Fruit fly (Drosophila melanogaster) whole organism, wandering third instar larva: Measurements from ENCODE around the gene CG13108.

Experiments used
- Abd-B ChIP-seq: fragments of >200 bp; optimal IDR thresholded peaks from 2 replicates; lab custom pipeline; 2017; ENCODE audit warnings: missing biosample characterization, missing genetic modification characterization
- CG32264 ChIP-seq: fragments of 200-800 bp; sonication (Bioruptor generic); optimal IDR thresholded peaks from 2 replicates; lab custom pipeline; 2016; ENCODE audit warnings: missing biosample characterization, missing genetic modification characterization
- CG9705 ChIP-seq: fragments of 200-800 bp; sonication (Bioruptor generic); optimal IDR thresholded peaks from 2 replicates; lab custom pipeline; 2018; ENCODE audit warnings: missing biosample characterization, mild to moderate bottlenecking, missing genetic modification characterization
- CrebA ChIP-seq: fragments of 200-800 bp; sonication (Bioruptor generic); optimal IDR thresholded peaks from 2 replicates; lab custom pipeline; 2016; ENCODE audit warnings: missing biosample characterization, mild to moderate bottlenecking, missing genetic modification characterization, borderline replicate concordance
- Dif ChIP-seq: fragments of 200-275, 200-300 bp; sonication (Bioruptor generic); optimal IDR thresholded peaks from 2 replicates; lab custom pipeline; 2018; ENCODE audit warnings: missing biosample characterization, missing genetic modification characterization; ENCODE audit not compliant: partially characterized antibody
- GATAd ChIP-seq: sonication (Bioruptor generic); optimal IDR thresholded peaks from 2 replicates; lab custom pipeline; 2016; ENCODE audit warnings: missing biosample characterization, missing genetic modification characterization
- HLH106 ChIP-seq: fragments of 200-800 bp; optimal IDR thresholded peaks from 3 replicates; lab custom pipeline; 2019; ENCODE audit warnings: missing biosample characterization, mild to moderate bottlenecking, missing genetic modification characterization, moderate library complexity
- Hnf4 ChIP-seq: fragments of 200-800 bp; sonication (Bioruptor generic); optimal IDR thresholded peaks from 2 replicates; lab custom pipeline; 2016; ENCODE audit warnings: missing biosample characterization, mild to moderate bottlenecking, missing genetic modification characterization
- Hr78 ChIP-seq: fragments of >200 bp; optimal IDR thresholded peaks from 2 replicates; lab custom pipeline; 2017; ENCODE audit warnings: missing biosample characterization, missing genetic modification characterization
- Jra ChIP-seq: sonication (Bioruptor generic); optimal IDR thresholded peaks from 2 replicates; lab custom pipeline; 2016; ENCODE audit warnings: missing biosample characterization, missing genetic modification characterization
- Mio ChIP-seq: sonication (Bioruptor generic); optimal IDR thresholded peaks from 2 replicates; lab custom pipeline; 2016; ENCODE audit warnings: missing biosample characterization, missing genetic modification characterization
- Myc ChIP-seq: fragments of >200 bp; optimal IDR thresholded peaks from 2 replicates; lab custom pipeline; 2017
- N ChIP-seq: fragments of >200 bp; optimal IDR thresholded peaks from 2 replicates; lab custom pipeline; 2018; ENCODE audit warnings: missing biosample characterization, missing external identifiers, missing genetic modification characterization
- OdsH ChIP-seq: fragments of 200-800 bp; sonication (Bioruptor generic); optimal IDR thresholded peaks from 2 replicates; lab custom pipeline; 2016; ENCODE audit warnings: missing biosample characterization, mild to moderate bottlenecking, missing genetic modification characterization
- Rel ChIP-seq, 2 experiments: fragments of 200-800 bp; sonication (Bioruptor generic) in 1 of 2; optimal IDR thresholded peaks; 2 replicates in 1 of 2; 3 replicates in 1 of 2; lab custom pipeline; 2016 to 2019; ENCODE audit warnings: mild to moderate bottlenecking in 2 of 2, missing biosample characterization in 2 of 2, missing genetic modification characterization in 2 of 2, moderate library complexity in 1 of 2
- Sp1 ChIP-seq: fragments of 200-800 bp; sonication (Bioruptor generic); optimal IDR thresholded peaks from 3 replicates; lab custom pipeline; 2019; ENCODE audit warnings: missing biosample characterization, mild to moderate bottlenecking, missing genetic modification characterization, moderate library complexity
- Vsx2 ChIP-seq: fragments of 200-300, 225-300 bp; sonication (Bioruptor generic); optimal IDR thresholded peaks from 2 replicates; lab custom pipeline; 2018; ENCODE audit warnings: missing biosample characterization, missing genetic modification characterization; ENCODE audit not compliant: partially characterized antibody
- br ChIP-seq: fragments of 200-800 bp; sonication (Bioruptor generic); optimal IDR thresholded peaks from 2 replicates; lab custom pipeline; 2016; ENCODE audit warnings: missing biosample characterization, missing genetic modification characterization
- dl ChIP-seq, 2 experiments: fragments of 175-275, 200-275 bp in 1 of 2; fragments of 200-275 bp in 1 of 2; sonication (Bioruptor generic); optimal IDR thresholded peaks; lab custom pipeline; 2018; ENCODE audit warnings: mild to moderate bottlenecking in 2 of 2, missing biosample characterization in 2 of 2, missing genetic modification characterization in 2 of 2, moderate library complexity in 2 of 2; ENCODE audit not compliant: partially characterized antibody in 2 of 2, insufficient read depth in 1 of 2
- dmrt93B ChIP-seq: fragments of 200-800 bp; sonication (Bioruptor generic); optimal IDR thresholded peaks from 2 replicates; lab custom pipeline; 2018; ENCODE audit warnings: missing biosample characterization, mild to moderate bottlenecking, missing genetic modification characterization
- dsf ChIP-seq: sonication (Bioruptor generic); optimal IDR thresholded peaks from 2 replicates; lab custom pipeline; 2016; ENCODE audit warnings: missing biosample characterization, missing genetic modification characterization, borderline replicate concordance
- ey ChIP-seq: fragments of 200-800 bp; sonication (Bioruptor generic); optimal IDR thresholded peaks from 2 replicates; lab custom pipeline; 2016; ENCODE audit warnings: missing biosample characterization, missing genetic modification characterization
- fru ChIP-seq: fragments of 200-800 bp; sonication (Bioruptor generic); optimal IDR thresholded peaks from 3 replicates; lab custom pipeline; 2016; ENCODE audit warnings: missing biosample characterization, mild to moderate bottlenecking, missing genetic modification characterization
- h ChIP-seq: fragments of 200-800 bp; sonication (Bioruptor generic); optimal IDR thresholded peaks from 3 replicates; lab custom pipeline; 2016; ENCODE audit warnings: missing biosample characterization, mild to moderate bottlenecking, missing genetic modification characterization
- lola ChIP-seq: fragments of >200 bp; optimal IDR thresholded peaks from 2 replicates; lab custom pipeline; 2017; ENCODE audit warnings: missing biosample characterization, missing genetic modification characterization
- pan ChIP-seq: fragments of >200 bp; optimal IDR thresholded peaks from 2 replicates; lab custom pipeline; 2017
- psq ChIP-seq: fragments of 200-800 bp; sonication (Bioruptor generic); optimal IDR thresholded peaks from 3 replicates; lab custom pipeline; 2017; ENCODE audit warnings: missing biosample characterization, mild to moderate bottlenecking, missing genetic modification characterization, moderate library complexity
- rgr ChIP-seq: fragments of 200-800 bp; sonication (Bioruptor generic); optimal IDR thresholded peaks from 3 replicates; lab custom pipeline; 2016; ENCODE audit warnings: missing biosample characterization, mild to moderate bottlenecking, missing genetic modification characterization
- sage ChIP-seq: fragments of 200-800 bp; sonication (Bioruptor generic); optimal IDR thresholded peaks from 2 replicates; lab custom pipeline; 2016; ENCODE audit warnings: missing biosample characterization, mild to moderate bottlenecking, missing genetic modification characterization
- sv ChIP-seq: fragments of 200-800 bp; sonication (Bioruptor generic); optimal IDR thresholded peaks from 3 replicates; lab custom pipeline; 2016; ENCODE audit warnings: missing biosample characterization, missing genetic modification characterization
- usp ChIP-seq: fragments of >200 bp; optimal IDR thresholded peaks from 2 replicates; lab custom pipeline; 2017; ENCODE audit warnings: missing biosample characterization, missing genetic modification characterization
- woc ChIP-seq: sonication (Bioruptor generic); optimal IDR thresholded peaks from 2 replicates; lab custom pipeline; 2016; ENCODE audit warnings: missing biosample characterization, mild to moderate bottlenecking, missing genetic modification characterization

The CG13108 gene

DNA sequence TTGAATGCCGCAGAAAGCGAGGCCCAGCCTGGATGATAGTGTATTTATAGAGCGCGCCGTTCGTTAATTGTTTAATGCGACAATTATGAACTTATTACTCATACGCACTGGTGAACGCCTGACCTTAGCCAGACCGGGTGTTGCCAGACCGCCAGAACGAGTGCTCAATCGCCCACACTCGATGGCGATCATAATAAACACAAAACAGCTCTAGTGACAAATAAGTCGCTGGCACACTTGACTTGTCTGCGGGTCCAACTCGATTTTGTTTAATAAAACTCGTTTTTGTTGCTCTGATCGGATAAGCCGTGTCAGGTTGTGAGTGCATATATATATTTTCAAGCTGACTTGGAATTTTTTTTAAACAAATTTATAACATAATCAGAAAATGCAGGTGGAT is 15.9 kb upstream of the CG13108 start:
- TF ChIP-seq Sp1 (GFP tag; lab: Kevin White, UChicago), result no peak
- no peak for TF ChIP-seq lola
- no peak for TF ChIP-seq dmrt93B (GFP tag; lab: Kevin White, UChicago)
- TF ChIP-seq CG9705, result no peak
- TF ChIP-seq ey (GFP tag; lab: Kevin White, UChicago), result no peak
- no peak for TF ChIP-seq CG32264 (GFP tag; lab: Kevin White, UChicago)
- no peak for TF ChIP-seq Vsx2 (GFP tag; lab: Kevin White, UChicago)
- no peak for TF ChIP-seq br
- no peak for TF ChIP-seq psq
- TF ChIP-seq Mio (GFP tag; lab: Kevin White, UChicago), result no peak
- no peak for TF ChIP-seq dl (GFP tag; optimal IDR thresholded peaks at IDR 0.05; lab: Kevin White, UChicago; ENCODE audit: insufficient read depth in 1 of 2, partially characterized antibody in 2 of 2)
- no peak for TF ChIP-seq pan (lab: Kevin White, UChicago)
- no peak for TF ChIP-seq rgr

DNA sequence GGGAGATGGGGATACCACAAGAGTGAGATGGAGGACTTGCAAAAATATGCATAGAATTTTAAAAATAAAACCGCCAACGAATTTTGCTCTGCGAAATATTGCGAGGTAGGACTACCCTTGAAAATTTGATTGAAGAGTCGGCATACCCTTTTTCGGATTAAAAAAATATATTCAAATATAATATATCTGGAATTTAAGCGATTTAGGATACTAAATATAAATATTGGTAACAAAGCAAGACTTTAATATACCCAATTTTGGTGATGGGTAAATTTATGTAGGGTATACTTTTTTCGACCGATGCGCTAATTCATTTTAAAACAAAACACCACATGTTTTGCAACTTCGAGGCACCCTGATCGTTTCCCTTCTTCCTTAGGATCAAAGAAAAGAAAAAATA is 14.6 kb upstream of the CG13108 start:
- no peak for TF ChIP-seq br
- no peak for TF ChIP-seq pan (lab: Kevin White, UChicago)
- no peak for TF ChIP-seq rgr
- TF ChIP-seq Hnf4 (GFP tag; lab: Kevin White, UChicago), result no peak
- TF ChIP-seq Myc, result no peak
- TF ChIP-seq CG9705, result no peak
- TF ChIP-seq Jra (GFP tag; lab: Kevin White, UChicago), result no peak
- no peak for TF ChIP-seq Vsx2 (GFP tag; lab: Kevin White, UChicago)
- TF ChIP-seq Rel (GFP tag; optimal IDR thresholded peaks at IDR 0.05; lab: Kevin White, UChicago), result no peak
- no peak for TF ChIP-seq Rel (tag; optimal IDR thresholded peaks at IDR 0.05; lab: Kevin White, UChicago)
- TF ChIP-seq lola, result no peak
- no peak for TF ChIP-seq usp (GFP tag; lab: Kevin White, UChicago)
- TF ChIP-seq GATAd (GFP tag; lab: Kevin White, UChicago), result no peak

- TF ChIP-seq lola (no peak), dmrt93B (GFP tag; lab: Kevin White, UChicago) (no peak), sage (no peak), HLH106 (tag; lab: Kevin White, UChicago) (no peak), CrebA (GFP tag; lab: Kevin White, UChicago) (no peak), h (no peak), Dif (GFP tag; lab: Kevin White, UChicago) (no peak), dl (GFP tag; optimal IDR thresholded peaks at IDR 0.05; lab: Kevin White, UChicago; ENCODE audit: insufficient read depth in 1 of 2, partially characterized antibody in 2 of 2) (no peak), Sp1 (GFP tag; lab: Kevin White, UChicago) (no peak), woc (GFP tag; lab: Kevin White, UChicago) (no peak), Hr78 (GFP tag; lab: Kevin White, UChicago) (no peak), fru (no peak), CG32264 (GFP tag; lab: Kevin White, UChicago) (no peak)
Observed at dm6 chr2L:9150112-9150511, 13.9 kb upstream of the CG13108 start.

DNA sequence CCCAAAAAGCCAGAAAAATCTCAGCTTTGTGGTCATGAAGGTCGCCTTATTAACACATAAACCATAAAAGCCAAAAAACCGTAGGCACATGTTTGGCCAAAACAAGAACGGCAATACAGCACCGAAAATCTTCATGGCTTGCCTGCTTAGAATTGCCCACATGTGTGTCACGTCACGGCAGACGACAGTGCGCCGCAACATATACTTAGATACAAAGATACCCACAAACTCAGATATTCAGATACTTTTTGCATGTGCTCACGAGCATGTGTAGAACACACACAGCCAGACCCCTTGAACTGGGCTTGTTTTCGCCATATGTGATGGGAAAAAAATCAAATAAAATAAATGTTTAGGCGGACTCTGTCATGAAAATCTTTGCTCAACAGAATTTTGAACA is 13.2 kb upstream of the CG13108 start:
- TF ChIP-seq pan (lab: Kevin White, UChicago), result no peak
- TF ChIP-seq sv (GFP tag; lab: Kevin White, UChicago), result no peak
- no peak for TF ChIP-seq Myc
- no peak for TF ChIP-seq Vsx2 (GFP tag; lab: Kevin White, UChicago)
- TF ChIP-seq HLH106 (tag; lab: Kevin White, UChicago), result no peak
- TF ChIP-seq woc (GFP tag; lab: Kevin White, UChicago), result no peak
- no peak for TF ChIP-seq dsf (GFP tag; lab: Kevin White, UChicago)
- TF ChIP-seq dl (GFP tag; optimal IDR thresholded peaks at IDR 0.05; lab: Kevin White, UChicago; ENCODE audit: insufficient read depth in 1 of 2, partially characterized antibody in 2 of 2), result no peak
- TF ChIP-seq Abd-B (GFP tag; lab: Kevin White, UChicago), result no peak
- TF ChIP-seq lola, result no peak
- no peak for TF ChIP-seq OdsH (GFP tag; lab: Kevin White, UChicago)

DNA sequence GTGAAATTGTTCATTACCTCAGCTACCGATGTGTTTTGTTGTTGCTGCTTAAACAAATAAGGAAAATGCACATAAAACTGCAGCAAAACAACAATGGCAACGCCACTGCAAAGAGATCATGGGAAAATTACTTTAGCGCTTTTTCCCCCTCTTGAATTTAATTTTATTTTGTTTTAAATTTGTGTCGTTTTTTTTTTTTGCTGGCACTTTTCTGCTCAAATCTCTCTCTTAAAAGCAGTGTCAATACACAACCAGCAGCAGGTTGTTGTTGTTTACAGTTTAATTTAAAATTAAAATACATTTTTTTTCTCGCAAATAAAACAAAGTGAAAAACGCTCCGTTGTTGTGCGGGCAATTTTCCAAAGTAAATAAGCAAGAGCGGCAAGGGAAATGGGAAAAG is 6.3 kb upstream of the CG13108 start:
- TF ChIP-seq fru (no peak), N (GFP tag; lab: Kevin White, UChicago) (no peak), OdsH (GFP tag; lab: Kevin White, UChicago) (no peak), Rel (GFP tag; optimal IDR thresholded peaks at IDR 0.05; lab: Kevin White, UChicago) (no peak), Rel (tag; optimal IDR thresholded peaks at IDR 0.05; lab: Kevin White, UChicago) (no peak), CG9705 (no peak)
